Fruit fly (Drosophila melanogaster): Measurements from ENCODE around the gene CG13893.
A peak's percentile ranks its signal among the peaks of the same experiment; 100 is the strongest.

The CG13893 gene

DNA sequence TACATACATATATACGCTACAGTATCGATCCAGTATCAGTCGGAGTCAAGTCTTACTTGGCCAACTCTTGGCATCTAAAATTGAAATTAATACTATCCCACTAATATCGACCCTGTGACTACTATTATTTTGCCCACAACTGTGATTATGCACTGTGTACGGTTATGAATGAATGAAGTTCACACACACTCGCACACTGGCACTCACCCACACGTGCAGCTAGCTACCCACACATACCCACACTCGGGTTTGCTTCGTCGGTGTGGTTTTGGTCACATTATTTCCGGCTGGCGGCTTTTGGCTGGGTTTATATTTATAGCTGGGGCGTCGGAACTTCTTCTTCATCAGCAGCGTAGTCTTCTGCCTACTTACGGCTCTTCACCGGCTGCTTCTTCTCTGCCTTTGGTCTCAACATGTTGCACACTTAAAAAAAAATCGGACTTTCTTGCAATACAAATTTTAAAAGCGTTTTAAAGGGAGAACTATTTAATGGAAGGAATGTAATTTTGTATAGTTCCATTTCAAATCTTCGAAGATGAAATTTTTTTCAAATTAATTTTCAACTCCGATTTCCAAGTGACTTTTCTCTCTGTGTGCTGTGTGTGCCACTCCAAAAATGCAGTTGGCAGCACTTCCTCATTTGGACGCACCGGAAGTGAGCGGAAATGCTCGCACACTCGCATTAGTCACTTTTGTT is 30.7 kb upstream of the CG13893 start:
- TF ChIP-seq tj (GFP tag; optimal IDR thresholded peaks at IDR 0.05) (no peak), CG7101 (tag; optimal IDR thresholded peaks at IDR 0.05) (peak; percentile 13), CG7045 (GFP tag; optimal IDR thresholded peaks at IDR 0.05) (no peak), CG11617 (GFP tag; optimal IDR thresholded peaks at IDR 0.05) (no peak), kay (GFP tag; ENCODE audit: borderline replicate concordance) (no peak), toe (GFP tag; optimal IDR thresholded peaks at IDR 0.05) (no peak), cic (GFP tag; optimal IDR thresholded peaks at IDR 0.05) (no peak), pad (GFP tag; optimal IDR thresholded peaks at IDR 0.05) (no peak), bab1 (GFP tag; optimal IDR thresholded peaks at IDR 0.05) (no peak), cnc (optimal IDR thresholded peaks at IDR 0.05) (no peak), CG33017 (tag; optimal IDR thresholded peaks at IDR 0.05) (no peak), Mnt (GFP tag; optimal IDR thresholded peaks at IDR 0.05) (no peak), CG5204 (GFP tag; optimal IDR thresholded peaks at IDR 0.05) (peak; percentile 14), CG1620 (GFP tag; optimal IDR thresholded peaks at IDR 0.05) (no peak), Hr96 (GFP tag; optimal IDR thresholded peaks at IDR 0.05) (peak; percentile 15), CG12768 (GFP tag; optimal IDR thresholded peaks at IDR 0.05) (no peak), Clk (GFP tag; optimal IDR thresholded peaks at IDR 0.05) (no peak), CG14711 (tag; optimal IDR thresholded peaks at IDR 0.05) (no peak), ovo (GFP tag; optimal IDR thresholded peaks at IDR 0.05) (no peak), Crg-1 (GFP tag; optimal IDR thresholded peaks at IDR 0.05) (no peak)

DNA sequence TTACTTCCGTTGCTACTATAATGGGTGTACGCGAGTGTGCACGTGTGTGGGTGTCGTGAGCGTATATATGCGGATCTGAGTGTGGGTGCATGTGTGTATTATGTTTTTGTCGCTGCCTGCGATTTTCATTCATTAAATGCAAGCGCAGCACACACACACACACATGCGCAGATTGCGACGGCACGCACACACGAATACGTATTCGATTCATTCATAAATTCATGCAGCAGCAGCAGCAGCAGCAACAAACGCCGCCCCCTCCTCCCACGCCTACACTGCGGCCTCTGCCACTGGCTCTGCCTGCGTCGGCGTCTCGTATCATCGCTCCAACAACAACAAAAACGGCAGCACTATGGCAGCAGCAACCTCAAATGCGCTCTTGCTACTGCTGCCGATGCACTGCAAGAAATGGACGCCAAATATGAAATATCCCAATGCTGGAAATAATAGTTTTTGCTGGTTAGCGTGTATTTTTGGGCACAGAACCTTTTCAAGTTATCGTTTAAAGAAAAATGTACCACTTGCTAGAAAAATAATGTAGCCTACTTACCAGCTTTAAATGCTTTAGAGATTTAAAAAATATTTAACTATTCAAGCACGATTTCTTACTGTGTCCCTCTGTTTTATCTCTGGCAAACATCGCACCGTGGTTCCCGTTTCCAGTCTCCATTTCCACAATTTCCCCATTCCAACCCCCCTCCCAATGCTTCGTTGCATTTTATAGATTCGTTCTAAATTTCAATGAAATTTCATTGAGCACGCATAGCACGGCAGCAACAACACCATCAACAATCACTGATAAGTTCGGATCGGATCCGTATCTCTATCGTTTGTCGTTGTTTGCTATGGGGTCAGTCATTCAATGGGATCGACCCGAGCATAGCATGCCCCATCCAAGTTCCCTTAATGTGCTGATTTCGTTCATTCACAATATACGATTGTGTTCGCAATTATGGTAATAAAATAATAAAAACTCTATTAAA is 29.8 kb upstream of the CG13893 start:
- TF ChIP-seq CG11617 (GFP tag; optimal IDR thresholded peaks at IDR 0.05) (no peak), CG5204 (GFP tag; optimal IDR thresholded peaks at IDR 0.05) (peak; percentile 63), ovo (GFP tag; optimal IDR thresholded peaks at IDR 0.05) (no peak), cic (GFP tag; optimal IDR thresholded peaks at IDR 0.05) (peak; percentile 96), bab1 (GFP tag; optimal IDR thresholded peaks at IDR 0.05) (no peak), cnc (optimal IDR thresholded peaks at IDR 0.05) (no peak), CG7101 (tag; optimal IDR thresholded peaks at IDR 0.05) (peak; percentile 31), CG7045 (GFP tag; optimal IDR thresholded peaks at IDR 0.05) (peak; percentile 38), pad (GFP tag; optimal IDR thresholded peaks at IDR 0.05) (no peak), Hr96 (GFP tag; optimal IDR thresholded peaks at IDR 0.05) (peak; percentile 19), tj (GFP tag; optimal IDR thresholded peaks at IDR 0.05) (peak; percentile 38), Crg-1 (GFP tag; optimal IDR thresholded peaks at IDR 0.05) (no peak), CG1620 (GFP tag; optimal IDR thresholded peaks at IDR 0.05) (no peak), CG14711 (tag; optimal IDR thresholded peaks at IDR 0.05) (peak; percentile 27), Mnt (GFP tag; optimal IDR thresholded peaks at IDR 0.05) (no peak), CG33017 (tag; optimal IDR thresholded peaks at IDR 0.05) (no peak), Clk (GFP tag; optimal IDR thresholded peaks at IDR 0.05) (peak; percentile 13), toe (GFP tag; optimal IDR thresholded peaks at IDR 0.05) (peak; percentile 32), kay (GFP tag; ENCODE audit: borderline replicate concordance) (no peak), CG12768 (GFP tag; optimal IDR thresholded peaks at IDR 0.05) (no peak)

DNA sequence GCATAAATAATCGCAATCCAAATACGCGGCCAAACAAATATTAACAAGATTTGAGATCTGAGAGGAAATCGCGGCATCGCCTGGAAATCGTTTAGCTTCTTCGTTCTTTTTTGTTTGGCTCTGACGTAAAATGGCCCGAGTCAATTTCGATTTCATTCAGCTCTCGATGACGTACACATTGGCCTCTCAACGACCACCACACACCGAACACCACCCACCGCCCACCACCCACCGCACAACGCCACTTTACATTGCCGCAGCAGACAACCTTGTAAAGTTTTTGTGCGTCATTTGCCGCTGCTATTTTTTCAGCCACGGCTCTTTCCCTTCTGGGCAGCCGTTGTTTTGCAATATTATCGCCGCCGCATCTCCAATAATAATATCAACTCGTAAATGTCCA is 28.2 kb upstream of the CG13893 start:
- TF ChIP-seq ovo (GFP tag; optimal IDR thresholded peaks at IDR 0.05) (no peak), CG12768 (GFP tag; optimal IDR thresholded peaks at IDR 0.05) (no peak), CG7101 (tag; optimal IDR thresholded peaks at IDR 0.05) (no peak), CG33017 (tag; optimal IDR thresholded peaks at IDR 0.05) (no peak), toe (GFP tag; optimal IDR thresholded peaks at IDR 0.05) (no peak), pad (GFP tag; optimal IDR thresholded peaks at IDR 0.05) (no peak), Crg-1 (GFP tag; optimal IDR thresholded peaks at IDR 0.05) (no peak)

DNA sequence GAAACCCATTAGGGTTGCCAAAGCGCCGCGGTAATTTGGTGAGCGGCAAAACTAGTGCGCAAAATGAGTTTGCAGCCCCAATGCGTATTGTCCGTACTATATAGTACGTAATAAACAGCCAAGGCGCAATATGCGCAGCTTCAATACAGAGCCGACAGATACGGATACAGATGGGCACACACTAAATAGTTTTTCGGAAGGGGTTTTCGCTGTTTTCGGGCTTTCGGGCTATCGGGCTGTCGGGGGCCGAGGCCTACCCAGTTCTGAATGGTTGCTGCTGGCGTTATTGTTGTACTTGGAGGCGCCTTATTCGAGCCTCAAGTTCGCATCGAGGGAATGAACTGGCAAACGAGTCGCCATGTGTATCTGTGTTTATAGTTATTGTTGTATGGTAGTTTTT is 26.9 kb upstream of the CG13893 start:
- TF ChIP-seq Hr96 (GFP tag; optimal IDR thresholded peaks at IDR 0.05) (no peak), CG14711 (tag; optimal IDR thresholded peaks at IDR 0.05) (peak; percentile 17), cic (GFP tag; optimal IDR thresholded peaks at IDR 0.05) (peak; percentile 35), cnc (optimal IDR thresholded peaks at IDR 0.05) (no peak), CG33017 (tag; optimal IDR thresholded peaks at IDR 0.05) (no peak)

DNA sequence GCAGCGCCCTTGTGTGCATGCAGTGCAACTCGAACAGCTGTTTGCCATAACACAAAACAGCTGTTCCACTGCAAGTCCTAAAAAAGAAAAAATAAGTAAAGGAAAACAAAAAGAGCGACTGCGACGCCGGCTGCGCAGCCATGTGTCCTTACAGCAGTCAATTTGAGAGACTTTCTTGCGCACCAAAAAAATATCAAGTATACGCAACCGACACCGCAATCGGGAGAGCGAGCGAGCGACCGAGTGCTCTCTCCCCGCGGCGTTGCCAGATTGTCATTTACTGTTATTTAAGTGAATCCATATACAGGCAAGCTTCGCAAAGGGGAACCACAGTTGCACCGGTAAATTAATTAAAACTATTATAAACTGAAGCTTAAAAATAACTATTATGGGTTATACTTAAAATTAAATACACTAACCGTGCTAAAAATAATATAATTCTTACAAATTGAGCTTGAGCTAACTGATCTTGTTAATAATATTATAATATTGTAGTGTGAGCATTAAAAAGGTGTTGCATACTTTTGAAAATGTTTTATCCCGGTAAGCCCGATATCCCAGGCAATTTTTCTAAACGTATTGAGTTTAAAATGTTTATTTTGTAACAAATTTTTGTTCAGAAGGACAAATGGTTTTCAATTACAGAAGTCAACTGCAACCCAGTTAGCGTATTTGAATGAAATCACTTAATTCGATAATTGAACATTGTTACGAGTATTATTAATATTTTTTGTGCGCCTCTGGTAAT is 26.3 kb upstream of the CG13893 start:
- TF ChIP-seq Mnt (GFP tag; optimal IDR thresholded peaks at IDR 0.05) (peak; percentile 26), kay (GFP tag; ENCODE audit: borderline replicate concordance) (peak; percentile 76), toe (GFP tag; optimal IDR thresholded peaks at IDR 0.05) (peak; percentile 55), CG11617 (GFP tag; optimal IDR thresholded peaks at IDR 0.05) (peak; percentile 20), pad (GFP tag; optimal IDR thresholded peaks at IDR 0.05) (no peak), CG5204 (GFP tag; optimal IDR thresholded peaks at IDR 0.05) (peak; percentile 72), CG7101 (tag; optimal IDR thresholded peaks at IDR 0.05) (peak; percentile 39), cic (GFP tag; optimal IDR thresholded peaks at IDR 0.05) (peak; percentile 7), CG12768 (GFP tag; optimal IDR thresholded peaks at IDR 0.05) (no peak), CG7045 (GFP tag; optimal IDR thresholded peaks at IDR 0.05) (peak; percentile 18), Crg-1 (GFP tag; optimal IDR thresholded peaks at IDR 0.05) (no peak), CG33017 (tag; optimal IDR thresholded peaks at IDR 0.05) (peak; percentile 14), cnc (optimal IDR thresholded peaks at IDR 0.05) (no peak), Clk (GFP tag; optimal IDR thresholded peaks at IDR 0.05) (no peak), Hr96 (GFP tag; optimal IDR thresholded peaks at IDR 0.05) (peak; percentile 54), bab1 (GFP tag; optimal IDR thresholded peaks at IDR 0.05) (no peak), tj (GFP tag; optimal IDR thresholded peaks at IDR 0.05) (no peak), CG1620 (GFP tag; optimal IDR thresholded peaks at IDR 0.05) (peak; percentile 14), ovo (GFP tag; optimal IDR thresholded peaks at IDR 0.05) (peak; percentile 37), CG14711 (tag; optimal IDR thresholded peaks at IDR 0.05) (no peak)

Measured in whole organism, adult.